Worm (Caenorhabditis elegans): ENCODE results near the gene R53.4.

Gene R53.4

ce11 chrII:9990812-9991211 is 23.0 kb upstream of the R53.4 start, which contains the start of gene lec-3:
Gene lec-3, plus strand, starts transcription at chrII:9991112.
- TF ChIP-seq unc-120 (tag; optimal IDR thresholded peaks at IDR 0.05; ENCODE audit: poor library complexity, severe bottlenecking) (no peak), snpc-4 (tag; optimal IDR thresholded peaks at IDR 0.05) (no peak), unc-39 (tag; optimal IDR thresholded peaks at IDR 0.05) (no peak), sptf-1 (tag; optimal IDR thresholded peaks at IDR 0.05) (no peak), drap-1 (GFP tag; optimal IDR thresholded peaks at IDR 0.05) (no peak), lsy-2 (tag; optimal IDR thresholded peaks at IDR 0.05) (no peak), ceh-83 (GFP tag; optimal IDR thresholded peaks at IDR 0.05) (no peak), nhr-28 (tag; optimal IDR thresholded peaks at IDR 0.05) (no peak), mls-2 (tag; optimal IDR thresholded peaks at IDR 0.05) (no peak), hlh-1 (tag; optimal IDR thresholded peaks at IDR 0.05) (no peak), elt-1 (tag; optimal IDR thresholded peaks at IDR 0.05; ENCODE audit: borderline replicate concordance, insufficient read depth) (no peak), ceh-39 (tag; optimal IDR thresholded peaks at IDR 0.05) (no peak), pha-4 (tag; optimal IDR thresholded peaks at IDR 0.05) (no peak), ceh-43 (GFP tag; optimal IDR thresholded peaks at IDR 0.05) (no peak), ces-1 (GFP tag; optimal IDR thresholded peaks at IDR 0.05) (no peak), mab-5 (tag; optimal IDR thresholded peaks at IDR 0.05) (no peak), lin-32 (GFP tag; optimal IDR thresholded peaks at IDR 0.05) (no peak)

DNA sequence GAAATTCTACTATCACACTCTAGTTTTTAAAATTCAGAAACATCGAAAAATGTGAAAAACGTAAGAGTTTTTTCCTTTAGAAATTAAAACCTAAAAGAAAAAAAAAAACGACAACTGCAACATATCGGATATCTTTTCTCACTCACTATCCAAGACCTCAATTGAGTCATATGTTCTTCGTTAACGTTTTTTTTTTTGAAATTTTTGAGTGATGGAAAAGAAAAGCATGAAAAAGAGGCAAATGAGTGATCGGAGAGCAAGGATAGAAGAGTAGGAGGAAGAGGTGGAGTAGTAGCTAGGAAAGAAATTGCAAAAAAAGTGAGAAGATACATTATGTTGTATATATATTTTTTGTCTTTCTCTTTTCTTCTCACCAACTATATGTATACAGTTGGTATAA is 21.7 kb upstream of the R53.4 start:
- no peak for TF ChIP-seq nhr-76 (tag; optimal IDR thresholded peaks at IDR 0.05)
- TF ChIP-seq ceh-83 (GFP tag; optimal IDR thresholded peaks at IDR 0.05): no peak
- TF ChIP-seq nhr-12 (tag; optimal IDR thresholded peaks at IDR 0.05): no peak
- no peak for TF ChIP-seq blmp-1 (tag; optimal IDR thresholded peaks at IDR 0.05)
- TF ChIP-seq elt-1 (tag; optimal IDR thresholded peaks at IDR 0.05; ENCODE audit: borderline replicate concordance, insufficient read depth): no peak
- no peak for TF ChIP-seq unc-120 (tag; optimal IDR thresholded peaks at IDR 0.05; ENCODE audit: poor library complexity, severe bottlenecking)
- no peak for TF ChIP-seq hlh-1 (tag; optimal IDR thresholded peaks at IDR 0.05)
- no peak for TF ChIP-seq flh-1 (GFP tag; optimal IDR thresholded peaks at IDR 0.05)
- TF ChIP-seq tbx-8 (GFP tag; optimal IDR thresholded peaks at IDR 0.05): no peak
- TF ChIP-seq nhr-2 (tag; optimal IDR thresholded peaks at IDR 0.05): no peak
- TF ChIP-seq elt-3 (tag; optimal IDR thresholded peaks at IDR 0.05): no peak
- no peak for TF ChIP-seq mls-2 (tag; optimal IDR thresholded peaks at IDR 0.05)
- no peak for TF ChIP-seq cnd-1 (tag; optimal IDR thresholded peaks at IDR 0.05)
- no peak for TF ChIP-seq ces-1 (GFP tag; optimal IDR thresholded peaks at IDR 0.05)
- no peak for TF ChIP-seq lsy-2 (tag; optimal IDR thresholded peaks at IDR 0.05)
- TF ChIP-seq ceh-43 (GFP tag; optimal IDR thresholded peaks at IDR 0.05): no peak

DNA sequence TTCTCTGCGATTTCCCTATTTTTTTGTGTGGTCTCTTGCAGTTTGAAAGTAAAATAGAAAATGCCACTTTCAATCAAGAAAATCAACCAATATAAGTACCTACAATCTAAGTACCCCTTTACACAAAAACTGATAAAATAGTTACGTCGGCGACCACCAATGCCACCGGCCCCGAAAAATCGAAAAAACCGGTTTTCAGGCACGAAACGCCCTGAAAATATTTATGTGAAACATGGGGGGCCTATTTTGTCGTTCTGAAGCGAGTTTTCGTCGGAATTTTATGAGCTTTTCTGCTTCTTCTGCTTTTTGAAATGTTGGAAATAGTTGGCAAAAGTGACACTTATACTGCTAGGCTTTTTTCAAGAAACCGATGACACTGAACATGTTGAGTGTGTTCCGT is 20.8 kb upstream of the R53.4 start:
- TF ChIP-seq nhr-76 (tag; optimal IDR thresholded peaks at IDR 0.05) (no peak), ztf-11 (tag; optimal IDR thresholded peaks at IDR 0.05) (no peak), hlh-1 (tag; optimal IDR thresholded peaks at IDR 0.05) (no peak), lin-13 (tag; optimal IDR thresholded peaks at IDR 0.05) (no peak), M03D4.4 (tag; optimal IDR thresholded peaks at IDR 0.05) (no peak)

ce11 chrII:9986635-9987575 is 19.1 kb upstream of the R53.4 start:
- TF ChIP-seq lin-13 (tag; optimal IDR thresholded peaks at IDR 0.05) (no peak), sem-2 (GFP tag; optimal IDR thresholded peaks at IDR 0.05) (no peak), elt-3 (tag; optimal IDR thresholded peaks at IDR 0.05) (no peak), nhr-76 (tag; optimal IDR thresholded peaks at IDR 0.05) (no peak), hlh-1 (tag; optimal IDR thresholded peaks at IDR 0.05) (peak; percentile 63), ham-2 (GFP tag; optimal IDR thresholded peaks at IDR 0.05) (no peak), unc-62 (GFP tag; optimal IDR thresholded peaks at IDR 0.05) (peak; percentile 64), drap-1 (GFP tag; optimal IDR thresholded peaks at IDR 0.05) (no peak)

DNA sequence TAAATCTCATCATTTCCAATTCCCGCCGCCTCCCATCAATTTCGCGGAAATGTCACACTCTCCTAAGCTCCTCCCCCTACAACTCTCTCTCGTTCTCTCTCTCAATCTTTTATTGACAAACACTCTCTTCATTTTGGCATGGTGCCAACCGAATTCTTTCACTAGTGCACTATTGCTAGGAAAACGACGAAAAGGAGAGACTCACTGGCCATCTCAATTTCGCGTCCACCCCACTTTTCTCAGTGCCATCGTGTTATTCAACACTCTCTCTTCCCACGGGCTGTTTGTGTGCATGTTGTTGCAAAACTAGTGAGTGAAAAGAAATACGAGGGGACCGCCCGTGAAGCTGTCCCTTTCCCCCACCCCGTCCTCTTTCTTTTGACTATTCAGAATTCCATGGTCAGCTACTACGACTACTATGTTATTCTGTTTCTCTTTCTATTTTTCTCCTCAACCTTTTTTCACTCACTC is 17.1 kb upstream of the R53.4 start:
- TF ChIP-seq mep-1 (tag; optimal IDR thresholded peaks at IDR 0.05): peak; percentile 53
- peak; percentile 89 for TF ChIP-seq unc-62 (GFP tag; optimal IDR thresholded peaks at IDR 0.05)
- TF ChIP-seq hlh-1 (tag; optimal IDR thresholded peaks at IDR 0.05): peak; percentile 2
- TF ChIP-seq sptf-1 (tag; optimal IDR thresholded peaks at IDR 0.05): peak; percentile 42
- no peak for TF ChIP-seq blmp-1 (tag; optimal IDR thresholded peaks at IDR 0.05)
- TF ChIP-seq elt-3 (tag; optimal IDR thresholded peaks at IDR 0.05): no peak
- TF ChIP-seq unc-120 (tag; optimal IDR thresholded peaks at IDR 0.05; ENCODE audit: poor library complexity, severe bottlenecking): peak; percentile 86
- peak; percentile 21 for TF ChIP-seq mls-2 (tag; optimal IDR thresholded peaks at IDR 0.05)
- no peak for TF ChIP-seq ztf-11 (tag; optimal IDR thresholded peaks at IDR 0.05)
- no peak for TF ChIP-seq pha-4 (tag; optimal IDR thresholded peaks at IDR 0.05)
- no peak for TF ChIP-seq ceh-43 (GFP tag; optimal IDR thresholded peaks at IDR 0.05)
- TF ChIP-seq nhr-12 (tag; optimal IDR thresholded peaks at IDR 0.05): no peak

Measured in whole organism, mixed stage, embryonic.